Worm (Caenorhabditis elegans): ENCODE measurements around the gene Y51A2B.16.

DNA sequence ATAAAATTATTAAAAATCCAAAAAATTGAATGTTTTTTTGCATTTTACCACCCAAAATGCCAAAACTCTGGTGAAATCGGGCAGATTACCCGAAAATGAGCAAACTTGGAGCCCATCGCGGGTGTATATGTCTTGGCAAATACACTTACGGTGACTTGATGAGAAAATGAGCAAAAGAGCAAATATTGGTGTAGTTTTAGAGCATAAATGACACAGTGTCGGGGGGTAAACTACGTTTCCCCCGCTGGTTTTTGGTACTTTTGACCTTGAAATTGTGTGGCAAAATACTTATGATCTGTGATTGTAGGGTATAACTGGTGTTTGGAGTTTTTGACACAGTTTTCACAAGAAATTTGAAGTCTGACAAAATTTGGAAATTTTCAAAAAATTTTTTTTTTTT is 15.2 kb upstream of the Y51A2B.16 start, which contains the start of gene ZK262.2:
- no peak for TF ChIP-seq F23B12.7 (tag; optimal IDR thresholded peaks at IDR 0.05; ENCODE audit: insufficient read depth)
- no peak for TF ChIP-seq ceh-91 (GFP tag; IDR thresholded peaks at IDR 0.05)
- TF ChIP-seq lsl-1 (GFP tag; optimal IDR thresholded peaks at IDR 0.05), result no peak
- no peak for TF ChIP-seq lir-1 (GFP tag; conservative IDR thresholded peaks at IDR 0.05)
- TF ChIP-seq let-526 (GFP tag; IDR thresholded peaks at IDR 0.05), result no peak
- no peak for TF ChIP-seq ztf-22 (GFP tag; optimal IDR thresholded peaks at IDR 0.05)
